Worm (Caenorhabditis elegans): ENCODE data around the gene paic-1.

The paic-1 gene

DNA sequence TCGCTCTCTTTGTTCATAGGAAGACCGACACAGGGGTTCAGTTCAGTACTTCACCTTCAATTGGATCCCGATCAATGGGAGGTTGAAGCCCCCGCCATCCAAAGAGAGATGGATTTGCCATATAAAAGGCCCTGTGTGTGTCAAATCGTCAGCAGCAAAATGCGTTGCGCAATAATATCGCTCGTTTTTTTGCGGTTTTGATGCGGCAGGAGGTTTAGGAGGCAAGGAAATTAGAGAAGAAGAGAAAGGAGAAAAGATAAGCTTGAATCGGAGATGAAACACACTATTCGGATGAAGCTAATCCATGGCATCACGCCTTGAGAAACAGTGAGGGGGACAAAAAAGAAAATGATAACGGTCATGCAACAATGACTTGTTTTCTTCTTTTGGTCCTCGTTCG, 22.1 kb upstream of the paic-1 start:
- TF ChIP-seq ceh-6 (GFP tag; optimal IDR thresholded peaks at IDR 0.05) (no peak), rnt-1 (tag; optimal IDR thresholded peaks at IDR 0.05) (peak; percentile 25), fkh-6 (tag; optimal IDR thresholded peaks at IDR 0.05) (peak; percentile 67)

DNA sequence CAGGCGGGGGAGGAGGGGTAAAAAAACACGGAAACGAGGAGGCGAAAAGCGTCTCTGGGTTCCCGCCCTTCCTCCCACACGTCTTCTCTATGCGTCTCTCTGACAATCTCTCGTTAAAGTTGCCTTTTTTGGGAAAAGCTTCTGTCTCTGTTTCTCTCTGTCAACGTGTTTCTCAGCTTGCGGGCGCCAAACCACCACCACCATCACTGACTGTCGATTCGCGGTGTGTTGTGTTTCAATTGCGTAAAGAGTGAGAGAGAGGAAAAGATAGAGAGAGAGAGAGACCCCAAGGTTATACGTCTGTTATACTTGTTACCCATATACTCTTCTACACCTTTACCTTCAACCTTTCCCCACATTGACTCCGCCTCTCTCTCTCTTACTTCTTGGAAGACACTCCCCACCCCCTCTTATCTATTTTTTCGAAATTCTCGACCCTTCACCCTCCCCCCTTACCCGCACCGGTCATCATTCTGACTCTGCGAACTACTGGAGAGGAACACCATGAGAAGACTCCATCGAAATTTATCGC, 20.3 kb upstream of the paic-1 start, which contains the start of gene mlt-7:
TSS of gene mlt-7 (plus strand) at position 482 of the 532 bp plus-strand sequence.
- TF ChIP-seq fkh-6 (tag; optimal IDR thresholded peaks at IDR 0.05) = peak; percentile 82
- no peak for TF ChIP-seq ceh-45 (GFP tag; IDR thresholded peaks at IDR 0.05)

DNA sequence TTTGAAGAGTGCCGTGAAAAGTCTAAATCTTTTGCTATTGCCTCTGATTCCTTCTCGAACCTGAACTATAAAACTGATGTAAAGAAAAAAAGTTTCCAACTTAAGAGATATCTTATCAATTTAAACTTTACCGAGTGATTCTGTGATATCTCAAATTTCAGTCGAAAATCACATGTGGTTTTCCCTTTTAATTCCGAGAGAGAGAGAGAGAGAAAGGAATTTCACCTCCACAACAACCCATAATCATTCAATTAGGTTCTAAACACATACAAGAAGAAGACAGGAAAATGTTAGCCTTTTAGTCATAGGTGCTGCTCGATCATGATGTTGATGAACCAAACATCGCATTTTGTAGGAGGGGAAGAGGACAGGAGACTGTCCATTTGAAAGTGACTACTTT, 18.7 kb upstream of the paic-1 start:
- TF ChIP-seq ahr-1 (tag; optimal IDR thresholded peaks at IDR 0.05) (no peak), pha-4 (tag; optimal IDR thresholded peaks at IDR 0.05) (no peak), eyg-1 (tag; optimal IDR thresholded peaks at IDR 0.05) (no peak), C08G9.2 (tag; optimal IDR thresholded peaks at IDR 0.05) (no peak)

- TF ChIP-seq ama-1 (optimal IDR thresholded peaks at IDR 0.05) (no peak), F13H6.1 (tag; optimal IDR thresholded peaks at IDR 0.05) (no peak), pha-2 (tag; optimal IDR thresholded peaks at IDR 0.05) (no peak), ttx-3 (tag; optimal IDR thresholded peaks at IDR 0.05) (no peak), gmeb-2 (tag; optimal IDR thresholded peaks at IDR 0.05) (no peak), elt-2 (tag; optimal IDR thresholded peaks at IDR 0.05) (no peak), K09A11.1 (tag; optimal IDR thresholded peaks at IDR 0.05; ENCODE audit: insufficient read depth) (no peak), nhr-232 (tag; optimal IDR thresholded peaks at IDR 0.05) (no peak), rnt-1 (tag; optimal IDR thresholded peaks at IDR 0.05) (no peak), K02D7.2 (tag; optimal IDR thresholded peaks at IDR 0.05) (no peak), ref-2 (tag; optimal IDR thresholded peaks at IDR 0.05) (no peak)
Measured at ce11 chrII:4383306-4383705, 11.0 kb upstream of the paic-1 start, which contains the start of gene fkh-6. Gene fkh-6, minus strand, starts transcription at chrII:4383406.

DNA sequence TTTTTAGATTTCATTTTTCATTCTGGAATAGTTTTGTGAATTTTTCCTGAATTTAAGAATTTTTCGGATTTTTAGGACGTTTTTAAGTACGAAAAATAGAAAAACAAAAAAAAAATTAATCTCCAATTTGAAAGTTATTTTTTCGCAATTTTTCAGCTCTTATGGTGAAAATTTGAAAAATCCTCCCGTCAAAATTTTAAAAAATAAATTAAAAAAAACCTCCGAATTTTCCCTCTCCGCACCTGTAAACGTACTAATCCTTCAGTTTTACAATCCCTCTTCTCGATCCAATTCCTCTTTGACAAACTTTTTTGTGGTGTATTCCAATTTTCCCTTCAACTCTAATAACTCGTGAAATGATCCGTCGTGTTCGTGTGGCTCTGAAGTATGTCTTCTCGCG, 5.9 kb upstream of the paic-1 start, which contains the start of gene B0286.1:
TSS of gene B0286.1 (plus strand) at position 301 of the 400 bp plus-strand sequence.
- TF ChIP-seq ceh-45 (GFP tag; IDR thresholded peaks at IDR 0.05) = no peak
- no peak for TF ChIP-seq gmeb-2 (tag; optimal IDR thresholded peaks at IDR 0.05)
- TF ChIP-seq hlh-8 (tag; optimal IDR thresholded peaks at IDR 0.05) = no peak
- no peak for TF ChIP-seq nhr-11 (tag; optimal IDR thresholded peaks at IDR 0.05)
- TF ChIP-seq unc-42 (tag; optimal IDR thresholded peaks at IDR 0.05) = no peak
- TF ChIP-seq K09A11.1 (tag; optimal IDR thresholded peaks at IDR 0.05; ENCODE audit: insufficient read depth) = no peak
- no peak for TF ChIP-seq ztf-16 (tag; optimal IDR thresholded peaks at IDR 0.05)
- TF ChIP-seq odd-2 (tag; optimal IDR thresholded peaks at IDR 0.05) = no peak
- TF ChIP-seq elt-4 (tag; optimal IDR thresholded peaks at IDR 0.05) = no peak

DNA sequence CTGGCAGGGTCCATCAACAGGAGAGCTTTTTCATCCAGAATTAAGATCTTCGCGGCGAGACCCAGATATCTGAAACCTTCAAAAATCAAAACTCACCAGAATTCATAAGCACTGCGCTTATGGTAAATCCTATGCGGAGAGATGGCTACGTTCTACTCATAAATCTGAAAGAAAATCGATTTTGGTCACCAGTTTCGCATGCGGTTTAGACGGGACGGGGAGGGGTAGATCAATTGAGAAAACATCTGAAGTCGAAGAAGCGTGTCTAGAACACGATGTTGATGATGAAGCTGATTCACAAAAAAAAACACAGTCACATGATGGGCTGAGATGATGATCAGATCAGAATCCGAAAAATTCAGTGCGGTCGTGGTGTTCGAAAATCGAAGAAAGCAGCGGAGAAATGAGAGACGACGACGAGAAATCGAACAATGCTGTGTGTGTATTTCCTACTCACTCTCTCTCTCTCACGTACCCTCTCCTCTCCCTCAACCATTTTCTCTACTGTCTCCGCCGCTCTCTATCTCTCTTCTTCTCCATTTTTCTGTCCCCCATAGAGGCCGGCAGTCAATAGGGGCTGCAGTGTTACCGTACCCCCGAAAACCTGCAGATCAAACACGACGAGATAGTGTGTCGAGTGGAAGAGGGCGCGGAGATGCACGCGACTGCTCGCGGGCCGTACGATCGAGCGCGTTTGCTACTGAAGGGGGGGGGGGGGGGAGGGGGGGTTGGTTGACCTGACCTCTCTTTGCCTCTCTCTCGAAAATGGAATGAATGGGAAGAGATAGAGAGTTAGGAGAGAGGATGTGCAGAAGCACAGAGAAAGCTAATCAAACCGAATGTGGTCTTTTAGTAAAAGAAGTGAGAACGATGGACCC, 4.2 kb upstream of the paic-1 start, which contains the start of gene ntl-2:
TSS of gene ntl-2 (minus strand) at position 171 of the 878 bp plus-strand sequence.
- peak; percentile 67 for TF ChIP-seq che-1 (tag; optimal IDR thresholded peaks at IDR 0.05)
- TF ChIP-seq dmd-4 (tag; optimal IDR thresholded peaks at IDR 0.05; ENCODE audit: borderline replicate concordance) = no peak
- no peak for TF ChIP-seq ceh-24 (tag; optimal IDR thresholded peaks at IDR 0.05)
- TF ChIP-seq ceh-48 (tag; optimal IDR thresholded peaks at IDR 0.05) = peak; percentile 84
- peak; percentile 87 for TF ChIP-seq unc-55 (GFP tag; optimal IDR thresholded peaks at IDR 0.05)
- TF ChIP-seq hlh-15 (tag; optimal IDR thresholded peaks at IDR 0.05) = no peak
- TF ChIP-seq pat-9 (tag; optimal IDR thresholded peaks at IDR 0.05) = peak; percentile 63
- peak; percentile 75 for TF ChIP-seq ets-4 (tag; optimal IDR thresholded peaks at IDR 0.05)
- peak; percentile 85 for TF ChIP-seq dve-1 (tag; optimal IDR thresholded peaks at IDR 0.05)
- peak; percentile 89 for TF ChIP-seq pros-1 (tag; optimal IDR thresholded peaks at IDR 0.05)
- no peak for TF ChIP-seq elt-4 (tag; optimal IDR thresholded peaks at IDR 0.05)
- peak; percentile 92 for TF ChIP-seq hlh-30 (tag; optimal IDR thresholded peaks at IDR 0.05; ENCODE audit: insufficient read depth)
- peak; percentile 30 for TF ChIP-seq ceh-22 (tag; optimal IDR thresholded peaks at IDR 0.05)
- no peak for TF ChIP-seq pha-4 (tag; optimal IDR thresholded peaks at IDR 0.05)
- peak; percentile 5 for TF ChIP-seq eyg-1 (tag; optimal IDR thresholded peaks at IDR 0.05)
- TF ChIP-seq unc-3 (GFP tag; conservative IDR thresholded peaks at IDR 0.05) = 0 out of 2 replicates have a peak, but pooled peaks have one; percentile 44
- peak; percentile 64 for TF ChIP-seq unc-3 (tag; optimal IDR thresholded peaks at IDR 0.05)
- TF ChIP-seq fax-1 (tag; optimal IDR thresholded peaks at IDR 0.05) = peak; percentile 3
- TF ChIP-seq syd-9 (tag; optimal IDR thresholded peaks at IDR 0.05) = no peak
- TF ChIP-seq C08G9.2 (tag; optimal IDR thresholded peaks at IDR 0.05) = peak; percentile 51
- peak; percentile 76 for TF ChIP-seq ceh-34 (tag; optimal IDR thresholded peaks at IDR 0.05)
